Fruit fly (Drosophila melanogaster) whole organism, embryonic: Measurements from ENCODE around the gene ebd1.

ENCODE experiments used
- C15 ChIP-seq: fragments of 200-800 bp; sonication (Bioruptor generic); IDR thresholded peaks from 3 replicates; pipeline ENCODE4 v1.3.6; 2022; ENCODE audit warnings: missing biosample characterization, missing genetic modification characterization
- CG10321 ChIP-seq: fragments of 200-800 bp; sonication (Bioruptor generic); IDR thresholded peaks from 2 replicates; pipeline ENCODE4 v1.3.6; 2022; ENCODE audit warnings: missing biosample characterization, missing genetic modification characterization
- CG10366 ChIP-seq: fragments of 200-800 bp; sonication (Bioruptor generic); IDR thresholded peaks from 2 replicates; pipeline ENCODE4 v1.3.6; 2022; ENCODE audit warnings: missing biosample characterization, missing genetic modification characterization
- CG10431 ChIP-seq: fragments of 200-800 bp; sonication (Bioruptor generic); optimal IDR thresholded peaks from 3 replicates; lab custom pipeline; 2018; ENCODE audit warnings: missing biosample characterization, mild to moderate bottlenecking, missing genetic modification characterization
- CG10959 ChIP-seq: fragments of 200-800 bp; sonication (Bioruptor generic); IDR thresholded peaks from 2 replicates; pipeline ENCODE4 v1.3.6; 2022; ENCODE audit warnings: missing biosample characterization, missing genetic modification characterization
- CG10979 ChIP-seq: fragments of 200-800 bp; sonication (Bioruptor generic); optimal IDR thresholded peaks from 2 replicates; lab custom pipeline; 2018; ENCODE audit warnings: missing biosample characterization, mild to moderate bottlenecking, missing genetic modification characterization, moderate library complexity
- CG11723 ChIP-seq: fragments of 200-800 bp; sonication (Bioruptor generic); optimal IDR thresholded peaks from 2 replicates; lab custom pipeline; 2017; ENCODE audit warnings: missing biosample characterization, mild to moderate bottlenecking, missing genetic modification characterization
- CG12391 ChIP-seq: fragments of 200-800 bp; sonication (Bioruptor generic); optimal IDR thresholded peaks from 3 replicates; lab custom pipeline; 2018; ENCODE audit warnings: missing biosample characterization, mild to moderate bottlenecking, missing genetic modification characterization, moderate library complexity
- CG17612 ChIP-seq: fragments of 200-800 bp; sonication (Bioruptor generic); IDR thresholded peaks from 2 replicates; pipeline ENCODE4 v1.3.6; 2022; ENCODE audit warnings: missing biosample characterization, missing genetic modification characterization
- CG17802 ChIP-seq: fragments of 200-800 bp; sonication (Bioruptor generic); optimal IDR thresholded peaks from 2 replicates; lab custom pipeline; 2018; ENCODE audit warnings: missing biosample characterization, mild to moderate bottlenecking, missing genetic modification characterization, moderate library complexity
- CG17912 ChIP-seq: fragments of 200-800 bp; sonication (Bioruptor generic); optimal IDR thresholded peaks from 2 replicates; lab custom pipeline; 2018; ENCODE audit warnings: missing biosample characterization, mild to moderate bottlenecking, missing genetic modification characterization
- CG18476 ChIP-seq: fragments of 200-800 bp; sonication (Bioruptor generic); optimal IDR thresholded peaks from 2 replicates; lab custom pipeline; 2016; ENCODE audit warnings: missing biosample characterization, mild to moderate bottlenecking, missing genetic modification characterization
- CG18619 ChIP-seq: fragments of 200-800 bp; sonication (Bioruptor generic); optimal IDR thresholded peaks from 3 replicates; lab custom pipeline; 2017; ENCODE audit warnings: missing biosample characterization, mild to moderate bottlenecking, missing genetic modification characterization
- CG2678 ChIP-seq: fragments of 200-800 bp; sonication (Bioruptor generic); optimal IDR thresholded peaks from 3 replicates; lab custom pipeline; 2019; ENCODE audit warnings: missing biosample characterization, mild to moderate bottlenecking, missing genetic modification characterization, moderate library complexity
- CG3281 ChIP-seq: fragments of 200-800 bp; sonication (Bioruptor generic); optimal IDR thresholded peaks from 3 replicates; lab custom pipeline; 2017; ENCODE audit warnings: missing biosample characterization, mild to moderate bottlenecking, missing genetic modification characterization
- CG42726 ChIP-seq: fragments of 200-800 bp; sonication (Bioruptor generic); IDR thresholded peaks from 2 replicates; pipeline ENCODE4 v1.3.6; 2022; ENCODE audit warnings: missing biosample characterization, missing genetic modification characterization; ENCODE audit not compliant: partially characterized antibody
- CG6813 ChIP-seq: fragments of 200-800 bp; sonication (Bioruptor generic); optimal IDR thresholded peaks from 2 replicates; lab custom pipeline; 2017; ENCODE audit warnings: missing biosample characterization, missing genetic modification characterization, mild to moderate bottlenecking, moderate library complexity, missing genetic modification reagents
- CG7556 ChIP-seq: fragments of 200-800 bp; sonication (Bioruptor generic); optimal IDR thresholded peaks from 2 replicates; lab custom pipeline; 2017; ENCODE audit warnings: missing biosample characterization, mild to moderate bottlenecking, missing genetic modification characterization
- CG9932 ChIP-seq: fragments of 200-800 bp; sonication (Bioruptor generic); IDR thresholded peaks from 2 replicates; pipeline ENCODE4 v1.3.6; 2022; ENCODE audit warnings: missing biosample characterization, missing genetic modification characterization
- Chrac-16 ChIP-seq: fragments of 200-800 bp; sonication (Bioruptor generic); optimal IDR thresholded peaks from 3 replicates; lab custom pipeline; 2016; ENCODE audit warnings: missing biosample characterization, missing genetic modification characterization
- D19B ChIP-seq: fragments of 200-800 bp; sonication (Bioruptor generic); optimal IDR thresholded peaks from 2 replicates; lab custom pipeline; 2017; ENCODE audit warnings: missing biosample characterization, mild to moderate bottlenecking, missing genetic modification characterization
- Dp ChIP-seq: fragments of 200-800 bp; sonication (Bioruptor generic); optimal IDR thresholded peaks from 2 replicates; lab custom pipeline; 2018; ENCODE audit warnings: missing biosample characterization, mild to moderate bottlenecking, missing genetic modification characterization, moderate library complexity
- ERR ChIP-seq: fragments of 200-800 bp; sonication (Bioruptor generic); optimal IDR thresholded peaks from 2 replicates; lab custom pipeline; 2016; ENCODE audit warnings: missing biosample characterization, missing genetic modification characterization
- Hand ChIP-seq: fragments of 200-800 bp; sonication (Bioruptor generic); optimal IDR thresholded peaks from 2 replicates; lab custom pipeline; 2017; ENCODE audit warnings: mild to moderate bottlenecking, missing biosample characterization, missing genetic modification reagents, missing genetic modification characterization
- Hr3 ChIP-seq: fragments of 200-800 bp; sonication (Bioruptor generic); optimal IDR thresholded peaks from 3 replicates; lab custom pipeline; 2016; ENCODE audit warnings: missing biosample characterization, missing genetic modification characterization
- Med ChIP-seq: fragments of 200-800 bp; sonication (Bioruptor generic); peaks from one replicate; lab custom pipeline; 2016; ENCODE audit warnings: missing biosample characterization, missing genetic modification characterization, mild to moderate bottlenecking, inconsistent platforms, moderate library complexity
- Mrtf ChIP-seq: fragments of 200-800 bp; sonication (Bioruptor generic); IDR thresholded peaks from 3 replicates; pipeline ENCODE4 v1.3.6; 2022; ENCODE audit warnings: missing biosample characterization, missing genetic modification characterization
- NFAT ChIP-seq: fragments of 200-800 bp; sonication (Bioruptor generic); IDR thresholded peaks from 2 replicates; pipeline ENCODE4 v1.3.6; 2022; ENCODE audit warnings: missing biosample characterization, missing genetic modification characterization
- Ptx1 ChIP-seq: fragments of 200-800 bp; sonication (Bioruptor generic); IDR thresholded peaks from 2 replicates; pipeline ENCODE4 v1.3.6; 2022; ENCODE audit warnings: missing biosample characterization, missing genetic modification characterization
- Ravus ChIP-seq: fragments of 200-800 bp; sonication (Bioruptor generic); IDR thresholded peaks from 2 replicates; pipeline ENCODE4 v1.3.6; 2022; ENCODE audit warnings: missing biosample characterization, missing genetic modification characterization
- Sry-β ChIP-seq: fragments of 200-800 bp; sonication (Bioruptor generic); optimal IDR thresholded peaks from 2 replicates; lab custom pipeline; 2018; ENCODE audit warnings: missing biosample characterization, mild to moderate bottlenecking, missing genetic modification characterization, moderate library complexity
- Vsx1 ChIP-seq: fragments of 200-800 bp; sonication (Bioruptor generic); optimal IDR thresholded peaks from 2 replicates; lab custom pipeline; 2017; ENCODE audit warnings: missing biosample characterization, mild to moderate bottlenecking, missing genetic modification characterization, missing genetic modification reagents
- ci ChIP-seq: fragments of 200-800 bp; sonication (Bioruptor generic); IDR thresholded peaks from 3 replicates; pipeline ENCODE4 v1.3.6; 2022; ENCODE audit warnings: missing biosample characterization, missing genetic modification characterization
- dmrt99B ChIP-seq: fragments of 200-800 bp; sonication (Bioruptor generic); optimal IDR thresholded peaks from 2 replicates; lab custom pipeline; 2018; ENCODE audit warnings: missing biosample characterization, mild to moderate bottlenecking, missing genetic modification characterization, moderate library complexity
- dpn ChIP-seq, 2 experiments: fragments of 200-800 bp; sonication (Bioruptor generic); optimal IDR thresholded peaks; 3 replicates each; lab custom pipeline; 2016; ENCODE audit warnings: missing biosample characterization in 2 of 2, missing genetic modification characterization in 2 of 2
- fd3F ChIP-seq: fragments of 200-800 bp; sonication (Bioruptor generic); optimal IDR thresholded peaks from 2 replicates; lab custom pipeline; 2018; ENCODE audit warnings: missing biosample characterization, mild to moderate bottlenecking, missing genetic modification characterization, moderate library complexity
- fu2 ChIP-seq: fragments of 200-800 bp; sonication (Bioruptor generic); optimal IDR thresholded peaks from 2 replicates; lab custom pipeline; 2016; ENCODE audit warnings: missing biosample characterization, missing genetic modification characterization
- gfzf ChIP-seq: fragments of 200-800 bp; sonication (Bioruptor generic); optimal IDR thresholded peaks from 2 replicates; lab custom pipeline; 2016; ENCODE audit warnings: missing biosample characterization, mild to moderate bottlenecking, missing genetic modification characterization, moderate library complexity
- ham ChIP-seq: fragments of 200-800 bp; sonication (Bioruptor generic); IDR thresholded peaks from 2 replicates; pipeline ENCODE4 v1.3.6; 2022; ENCODE audit warnings: missing biosample characterization, missing genetic modification characterization
- hbn ChIP-seq: fragments of 200-800 bp; sonication (Bioruptor generic); IDR thresholded peaks from 2 replicates; pipeline ENCODE4 v1.3.6; 2022; ENCODE audit warnings: missing biosample characterization, missing genetic modification characterization; ENCODE audit not compliant: partially characterized antibody
- lov ChIP-seq, 2 experiments: fragments of 200-800 bp in 1 of 2; fragments of >200 bp in 1 of 2; sonication (Bioruptor generic) in 1 of 2; IDR thresholded peaks in 1 of 2; optimal IDR thresholded peaks in 1 of 2; 2 replicates in 1 of 2; 3 replicates in 1 of 2; pipeline versions ENCODE4 v1.3.6 to Lab custom; 2017 to 2022; ENCODE audit warnings: missing biosample characterization in 1 of 2, missing genetic modification characterization in 1 of 2
- nerfin-1 ChIP-seq: fragments of 200-800 bp; sonication (Bioruptor generic); optimal IDR thresholded peaks from 3 replicates; lab custom pipeline; 2019; ENCODE audit warnings: missing biosample characterization, mild to moderate bottlenecking, missing genetic modification characterization, moderate library complexity
- onecut ChIP-seq: fragments of 200-800 bp; sonication (Bioruptor generic); IDR thresholded peaks from 2 replicates; pipeline ENCODE4 v1.3.6; 2022; ENCODE audit warnings: missing biosample characterization, missing genetic modification characterization
- ro ChIP-seq: fragments of 200-800 bp; sonication (Bioruptor generic); IDR thresholded peaks from 2 replicates; pipeline ENCODE4 v1.3.6; 2022; ENCODE audit warnings: missing biosample characterization, missing genetic modification characterization
- sr ChIP-seq: fragments of 200-800 bp; sonication (Bioruptor generic); IDR thresholded peaks from 3 replicates; pipeline ENCODE4 v1.3.6; 2022; ENCODE audit warnings: missing biosample characterization, missing genetic modification characterization
- tap ChIP-seq: fragments of 200-800 bp; optimal IDR thresholded peaks from 3 replicates; lab custom pipeline; 2019; ENCODE audit warnings: missing biosample characterization, mild to moderate bottlenecking, missing genetic modification characterization, moderate library complexity
- toy ChIP-seq: fragments of 200-800 bp; sonication (Bioruptor generic); IDR thresholded peaks from 2 replicates; pipeline ENCODE4 v1.3.6; 2022; ENCODE audit warnings: missing biosample characterization, missing genetic modification characterization
- ttk ChIP-seq: fragments of 200-800 bp; sonication (Bioruptor generic); IDR thresholded peaks from 2 replicates; pipeline ENCODE4 v2.1.2; 2022; ENCODE audit warnings: missing biosample characterization, missing genetic modification characterization
- unc-4 ChIP-seq: fragments of 200-800 bp; sonication (Bioruptor generic); IDR thresholded peaks from 2 replicates; pipeline ENCODE4 v1.3.6; 2022; ENCODE audit warnings: missing biosample characterization, missing genetic modification characterization; ENCODE audit not compliant: partially characterized antibody
- z ChIP-seq: fragments of 200-800 bp; sonication (Bioruptor generic); IDR thresholded peaks from 3 replicates; pipeline ENCODE4 v1.3.6; 2022; ENCODE audit warnings: missing biosample characterization, missing genetic modification characterization
- zfh1 ChIP-seq: fragments of 200-800 bp; sonication (Bioruptor generic); IDR thresholded peaks from 3 replicates; pipeline ENCODE4 v1.3.6; 2022; ENCODE audit warnings: missing biosample characterization, missing genetic modification characterization

Gene ebd1

DNA sequence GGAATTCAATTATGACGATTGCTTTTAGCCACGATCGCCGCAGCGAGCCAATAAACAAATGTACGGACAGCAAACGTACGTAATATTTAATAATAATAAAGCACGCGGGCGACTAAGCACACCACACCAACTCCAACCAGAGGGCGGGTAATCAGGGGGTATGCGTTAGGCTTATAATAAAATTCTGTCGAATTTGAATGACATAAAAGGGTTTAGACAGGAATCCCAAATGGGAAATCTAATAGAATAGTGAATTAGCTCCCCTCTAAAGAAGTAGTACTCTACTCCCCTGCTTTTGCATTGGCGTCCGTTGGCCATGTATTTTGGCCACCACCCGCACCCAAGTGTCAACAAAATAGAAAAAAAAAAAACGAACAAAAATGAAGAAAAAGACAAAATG lies 37.0 kb upstream of the ebd1 start (continued):
- no peak for TF ChIP-seq nerfin-1 (tag; lab: Kevin White, UChicago)
- no peak for TF ChIP-seq z
- TF ChIP-seq NFAT (GFP tag; lab: Robert Waterston, UW): no peak
- no peak for TF ChIP-seq CG42726 (GFP tag; lab: Robert Waterston, UW)
- no peak for TF ChIP-seq Sry-β (GFP tag; lab: Kevin White, UChicago)
- no peak for TF ChIP-seq fd3F
- TF ChIP-seq hbn (GFP tag; lab: Robert Waterston, UW): no peak
- no peak for TF ChIP-seq CG11723 (GFP tag; lab: Kevin White, UChicago)
- no peak for TF ChIP-seq Ravus
- TF ChIP-seq D19B: no peak
- TF ChIP-seq CG2678 (tag; lab: Kevin White, UChicago): peak; percentile 30
- no peak for TF ChIP-seq lov (optimal IDR thresholded peaks at IDR 0.05; lab: Kevin White, UChicago)
- 0 out of 3 replicates have a peak, but pooled peaks have one; percentile 51 for TF ChIP-seq lov (GFP tag; IDR thresholded peaks at IDR 0.05; lab: Robert Waterston, UW)
- TF ChIP-seq CG10979 (tag; lab: Kevin White, UChicago): no peak
- no peak for TF ChIP-seq gfzf
- no peak for TF ChIP-seq ERR (GFP tag; lab: Kevin White, UChicago)
- no peak for TF ChIP-seq tap
- peak; percentile 32; the same call in 1 of the 3 replicates for TF ChIP-seq Mrtf (GFP tag; lab: Robert Waterston, UW)
- no peak for TF ChIP-seq Chrac-16 (GFP tag; lab: Kevin White, UChicago)
- TF ChIP-seq Med (GFP tag; lab: Kevin White, UChicago): peak; percentile 70
- TF ChIP-seq Vsx1: no peak
- TF ChIP-seq C15 (GFP tag; lab: Robert Waterston, UW): no peak
- no peak for TF ChIP-seq Hand
- no peak for TF ChIP-seq fu2 (GFP tag; lab: Kevin White, UChicago)
- no peak for TF ChIP-seq CG17612
- TF ChIP-seq CG17802: no peak
- TF ChIP-seq CG7556 (GFP tag; lab: Kevin White, UChicago): no peak
- peak; percentile 65 for TF ChIP-seq ttk (GFP tag; lab: Robert Waterston, UW)
- TF ChIP-seq unc-4 (GFP tag; lab: Robert Waterston, UW): no peak
- TF ChIP-seq CG10959 (GFP tag; lab: Robert Waterston, UW): no peak
- no peak for TF ChIP-seq dpn (GFP tag; optimal IDR thresholded peaks at IDR 0.05; lab: Kevin White, UChicago)
- TF ChIP-seq zfh1 (GFP tag; lab: Robert Waterston, UW): peak; percentile 54; the same call in 1 of the 3 replicates
- no peak for TF ChIP-seq Hr3 (GFP tag; lab: Kevin White, UChicago)
- peak; percentile 70 for TF ChIP-seq Ptx1 (GFP tag; lab: Robert Waterston, UW)
- TF ChIP-seq onecut (GFP tag; lab: Robert Waterston, UW): no peak; the same call in 1 of the 2 replicates
- no peak for TF ChIP-seq CG10431
- TF ChIP-seq CG17912: no peak
- TF ChIP-seq CG3281 (GFP tag; lab: Kevin White, UChicago): no peak
- no peak for TF ChIP-seq ro (GFP tag; lab: Robert Waterston, UW)
- TF ChIP-seq Dp: no peak
- peak; percentile 41; the same call in 2 of the 3 replicates for TF ChIP-seq ci (GFP tag; lab: Robert Waterston, UW)
- TF ChIP-seq CG18619 (GFP tag; lab: Kevin White, UChicago): no peak
- TF ChIP-seq dmrt99B (tag; lab: Kevin White, UChicago): peak; percentile 43
- no peak for TF ChIP-seq toy (GFP tag; lab: Robert Waterston, UW)
- no peak for TF ChIP-seq CG18476 (GFP tag; lab: Kevin White, UChicago)
- TF ChIP-seq CG12391 (tag; lab: Kevin White, UChicago): no peak
- no peak for TF ChIP-seq sr
- TF ChIP-seq ham (GFP tag; lab: Robert Waterston, UW): no peak
- no peak for TF ChIP-seq CG10321
- TF ChIP-seq CG10366: peak; percentile 55
- TF ChIP-seq CG6813 (GFP tag; lab: Kevin White, UChicago): no peak
- TF ChIP-seq CG9932 (GFP tag; lab: Robert Waterston, UW): peak; percentile 43; the same call in 1 of the 2 replicates
